Fruit fly (Drosophila melanogaster): ENCODE data around the gene GATAd.

The GATAd gene

dm6 chr2L:10306518-10307260 lies 26.8 kb upstream of the GATAd start, which contains the start of the genes CG5390 and CG4968 (continued):
- peak; percentile 20 for TF ChIP-seq CG4820 (GFP tag; optimal IDR thresholded peaks at IDR 0.05)
- no peak for TF ChIP-seq CG12236 (GFP tag; optimal IDR thresholded peaks at IDR 0.05)
- no peak for TF ChIP-seq tx (GFP tag; optimal IDR thresholded peaks at IDR 0.05)
- peak; percentile 74 for TF ChIP-seq zf30C (GFP tag; optimal IDR thresholded peaks at IDR 0.05)
- TF ChIP-seq CG10565 (GFP tag; optimal IDR thresholded peaks at IDR 0.05): no peak
- TF ChIP-seq CG7987 (GFP tag; optimal IDR thresholded peaks at IDR 0.05): no peak
- TF ChIP-seq PHDP (tag; optimal IDR thresholded peaks at IDR 0.05): peak; percentile 80
- peak; percentile 75 for TF ChIP-seq CG34422 (GFP tag; IDR thresholded peaks at IDR 0.05)
- TF ChIP-seq CG8388 (GFP tag; optimal IDR thresholded peaks at IDR 0.05): peak; percentile 64
- no peak for TF ChIP-seq CG9215 (GFP tag; IDR thresholded peaks at IDR 0.05)
- no peak for TF ChIP-seq CG5180 (GFP tag; optimal IDR thresholded peaks at IDR 0.05)
- TF ChIP-seq hkb (optimal IDR thresholded peaks at IDR 0.05): no peak
- peak; percentile 65 for TF ChIP-seq hkb (GFP tag; IDR thresholded peaks at IDR 0.05)
- TF ChIP-seq CG6683 (GFP tag; optimal IDR thresholded peaks at IDR 0.05): peak; percentile 60
- TF ChIP-seq sr (GFP tag; IDR thresholded peaks at IDR 0.05): no peak
- peak; percentile 73 for TF ChIP-seq CG12299 (tag; optimal IDR thresholded peaks at IDR 0.05)
- TF ChIP-seq CG16813 (GFP tag; IDR thresholded peaks at IDR 0.05; ENCODE audit: partially characterized antibody): peak; percentile 32; the same call in 1 of the 3 replicates
- TF ChIP-seq croc (GFP tag; conservative IDR thresholded peaks at IDR 0.05): no peak
- TF ChIP-seq CG15601 (tag; optimal IDR thresholded peaks at IDR 0.05): peak; percentile 87
- peak; percentile 57 for TF ChIP-seq CG4424 (GFP tag; optimal IDR thresholded peaks at IDR 0.05)
- no peak for TF ChIP-seq crc (GFP tag; optimal IDR thresholded peaks at IDR 0.05)
- TF ChIP-seq ro (GFP tag; IDR thresholded peaks at IDR 0.05): no peak
- TF ChIP-seq fu2 (GFP tag; optimal IDR thresholded peaks at IDR 0.05): no peak
- TF ChIP-seq CG12071 (GFP tag; optimal IDR thresholded peaks at IDR 0.05): no peak
- TF ChIP-seq Drgx (GFP tag; IDR thresholded peaks at IDR 0.05): peak; percentile 86
- no peak for TF ChIP-seq gsb-n (tag; optimal IDR thresholded peaks at IDR 0.05)
- TF ChIP-seq NC2α (GFP tag; optimal IDR thresholded peaks at IDR 0.05): no peak
- peak; percentile 49 for TF ChIP-seq Ssrp (tag; optimal IDR thresholded peaks at IDR 0.05)
- TF ChIP-seq Atf3 (GFP tag; optimal IDR thresholded peaks at IDR 0.05): no peak
- no peak for TF ChIP-seq GATAe (GFP tag; conservative IDR thresholded peaks at IDR 0.05)
- no peak for TF ChIP-seq CG3838 (GFP tag; optimal IDR thresholded peaks at IDR 0.05)
- TF ChIP-seq knrl (GFP tag; IDR thresholded peaks at IDR 0.05; ENCODE audit: partially characterized antibody): peak; percentile 35; the same call in 2 of the 3 replicates
- no peak for TF ChIP-seq wor (GFP tag; IDR thresholded peaks at IDR 0.05)
- TF ChIP-seq ewg (GFP tag; optimal IDR thresholded peaks at IDR 0.05): peak; percentile 38
- peak; percentile 65 for TF ChIP-seq HHEX (GFP tag; optimal IDR thresholded peaks at IDR 0.05)
- TF ChIP-seq Camta (GFP tag; optimal IDR thresholded peaks at IDR 0.05): no peak
- TF ChIP-seq ase (GFP tag; IDR thresholded peaks at IDR 0.05): peak; percentile 49; the same call in 1 of the 3 replicates
- peak; percentile 70 for TF ChIP-seq CG4328 (GFP tag; optimal IDR thresholded peaks at IDR 0.05)
- TF ChIP-seq CG18011 (GFP tag; optimal IDR thresholded peaks at IDR 0.05): peak; percentile 19
- peak; percentile 71 for TF ChIP-seq CG7556 (GFP tag; optimal IDR thresholded peaks at IDR 0.05)
- TF ChIP-seq Hmr (GFP tag; optimal IDR thresholded peaks at IDR 0.05): peak; percentile 85
- no peak for TF ChIP-seq CG5245 (GFP tag; optimal IDR thresholded peaks at IDR 0.05)
- no peak for TF ChIP-seq yki (optimal IDR thresholded peaks at IDR 0.05)
- peak; percentile 8 for TF ChIP-seq CG1602 (GFP tag; optimal IDR thresholded peaks at IDR 0.05)
- peak; percentile 48 for TF ChIP-seq exex (tag; optimal IDR thresholded peaks at IDR 0.05)
- TF ChIP-seq Dref (GFP tag; IDR thresholded peaks at IDR 0.05): peak; percentile 86
- peak; percentile 34; the same call in 1 of the 3 replicates for TF ChIP-seq B-H1 (GFP tag; IDR thresholded peaks at IDR 0.05)
- peak; percentile 68 for TF ChIP-seq HmgZ (tag; optimal IDR thresholded peaks at IDR 0.05)
- peak; percentile 29; the same call in 1 of the 3 replicates for TF ChIP-seq otp (GFP tag; IDR thresholded peaks at IDR 0.05)

Measured in whole organism, embryonic.